Worm (Caenorhabditis elegans): Measurements from ENCODE around the gene F54D10.4.

DNA sequence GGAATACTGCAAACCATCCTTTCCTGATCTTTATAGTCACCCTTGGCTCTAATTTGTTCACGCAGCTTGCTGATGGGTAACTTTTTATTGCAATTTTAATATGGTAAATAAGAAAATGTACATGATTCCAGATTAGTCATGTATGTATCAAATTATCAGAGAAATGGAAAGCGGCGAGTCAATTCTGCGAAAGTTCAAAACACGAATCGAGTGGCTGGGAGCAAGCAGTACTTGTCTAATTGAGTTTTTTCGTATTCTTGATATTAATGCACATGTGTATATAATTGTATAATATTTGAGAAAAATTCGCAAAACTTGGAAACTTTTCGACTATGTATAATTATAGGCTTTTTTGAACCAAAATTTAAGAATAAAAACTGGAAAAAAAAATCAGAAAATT is 47.9 kb downstream of the F54D10.4 start, which contains the start of gene T24E12.12:
- no peak for TF ChIP-seq nhr-28 (tag; optimal IDR thresholded peaks at IDR 0.05)
- TF ChIP-seq snpc-4 (tag; optimal IDR thresholded peaks at IDR 0.05) = no peak
- TF ChIP-seq elt-1 (tag; optimal IDR thresholded peaks at IDR 0.05; ENCODE audit: borderline replicate concordance, insufficient read depth) = no peak
- TF ChIP-seq ztf-11 (tag; optimal IDR thresholded peaks at IDR 0.05) = no peak
- TF ChIP-seq mab-5 (tag; optimal IDR thresholded peaks at IDR 0.05) = no peak
- no peak for TF ChIP-seq flh-1 (GFP tag; optimal IDR thresholded peaks at IDR 0.05)
